Fruit fly (Drosophila melanogaster) whole organism, embryonic: ENCODE results near the gene CG15728.

Experiments used
- Bteb2 ChIP-seq: fragments of 200-800 bp; sonication (Bioruptor generic); optimal IDR thresholded peaks from 2 replicates; lab custom pipeline; 2016; ENCODE audit warnings: missing biosample characterization, missing genetic modification characterization
- CG10366 ChIP-seq: fragments of 200-800 bp; sonication (Bioruptor generic); IDR thresholded peaks from 2 replicates; pipeline ENCODE4 v1.3.6; 2022; ENCODE audit warnings: missing biosample characterization, missing genetic modification characterization
- CG10979 ChIP-seq: fragments of 200-800 bp; sonication (Bioruptor generic); optimal IDR thresholded peaks from 2 replicates; lab custom pipeline; 2018; ENCODE audit warnings: missing biosample characterization, mild to moderate bottlenecking, missing genetic modification characterization, moderate library complexity
- CG12104 ChIP-seq: fragments of 200-800 bp; sonication (Bioruptor generic); optimal IDR thresholded peaks from 3 replicates; lab custom pipeline; 2016; ENCODE audit warnings: missing biosample characterization, missing genetic modification characterization
- CG12219 ChIP-seq: fragments of 200-800 bp; sonication (Bioruptor generic); optimal IDR thresholded peaks from 3 replicates; lab custom pipeline; 2018; ENCODE audit warnings: missing biosample characterization, mild to moderate bottlenecking, missing genetic modification characterization
- CG12236 ChIP-seq: fragments of 200-800 bp; sonication (Bioruptor generic); optimal IDR thresholded peaks from 2 replicates; lab custom pipeline; 2016; ENCODE audit warnings: missing biosample characterization, missing genetic modification characterization
- CG12769 ChIP-seq: fragments of 200-800 bp; sonication (Bioruptor generic); optimal IDR thresholded peaks from 2 replicates; lab custom pipeline; 2019; ENCODE audit warnings: missing biosample characterization, mild to moderate bottlenecking, missing genetic modification characterization, moderate library complexity
- CG14710 ChIP-seq: fragments of 200-800 bp; sonication (Bioruptor generic); optimal IDR thresholded peaks from 3 replicates; lab custom pipeline; 2019; ENCODE audit warnings: missing biosample characterization, mild to moderate bottlenecking, missing genetic modification characterization, moderate library complexity
- CG16863 ChIP-seq: fragments of 200-800 bp; sonication (Bioruptor generic); optimal IDR thresholded peaks from 3 replicates; lab custom pipeline; 2016; ENCODE audit warnings: missing biosample characterization, missing genetic modification characterization
- CG17328 ChIP-seq: fragments of 200-800 bp; sonication (Bioruptor generic); IDR thresholded peaks from 2 replicates; pipeline ENCODE4 v1.3.6; 2022; ENCODE audit warnings: missing biosample characterization, missing genetic modification characterization
- CG17385 ChIP-seq: fragments of 200-800 bp; sonication (Bioruptor generic); optimal IDR thresholded peaks from 3 replicates; lab custom pipeline; 2018; ENCODE audit warnings: missing biosample characterization, mild to moderate bottlenecking, missing genetic modification characterization
- CG18262 ChIP-seq: fragments of 200-800 bp; optimal IDR thresholded peaks from 3 replicates; lab custom pipeline; 2019; ENCODE audit warnings: missing biosample characterization, mild to moderate bottlenecking, missing genetic modification characterization, moderate library complexity
- CG31441 ChIP-seq: fragments of 200-800 bp; sonication (Bioruptor generic); IDR thresholded peaks from 2 replicates; pipeline ENCODE4 v1.3.6; 2022; ENCODE audit warnings: missing biosample characterization, missing genetic modification characterization
- CG32532 ChIP-seq: fragments of 200-800 bp; sonication (Bioruptor generic); IDR thresholded peaks from 2 replicates; pipeline ENCODE4 v1.3.6; 2022; ENCODE audit warnings: missing biosample characterization, missing genetic modification characterization
- CG33213 ChIP-seq: fragments of 200-800 bp; sonication (Bioruptor generic); optimal IDR thresholded peaks from 3 replicates; lab custom pipeline; 2016; ENCODE audit warnings: missing biosample characterization, missing genetic modification characterization
- CG33557 ChIP-seq: fragments of 200-800 bp; sonication (Bioruptor generic); optimal IDR thresholded peaks from 2 replicates; lab custom pipeline; 2019; ENCODE audit warnings: missing biosample characterization, mild to moderate bottlenecking, missing genetic modification characterization, moderate library complexity
- CG3407 ChIP-seq: fragments of 200-800 bp; sonication (Bioruptor generic); optimal IDR thresholded peaks from 2 replicates; lab custom pipeline; 2018; ENCODE audit warnings: missing biosample characterization, mild to moderate bottlenecking, missing genetic modification characterization
- CG3995 ChIP-seq: fragments of 200-800 bp; sonication (Bioruptor generic); optimal IDR thresholded peaks from 3 replicates; lab custom pipeline; 2016; ENCODE audit warnings: missing biosample characterization, missing genetic modification characterization
- CG43689 ChIP-seq: fragments of 200-800 bp; sonication (Bioruptor generic); IDR thresholded peaks from 2 replicates; pipeline ENCODE4 v1.3.6; 2022; ENCODE audit warnings: missing biosample characterization, missing genetic modification characterization
- CG4617 ChIP-seq: fragments of 200-800 bp; sonication (Bioruptor generic); optimal IDR thresholded peaks from 3 replicates; lab custom pipeline; 2016; ENCODE audit warnings: missing biosample characterization, missing genetic modification characterization, borderline replicate concordance
- CG7271 ChIP-seq: fragments of 200-800 bp; sonication (Bioruptor generic); optimal IDR thresholded peaks from 2 replicates; lab custom pipeline; 2018; ENCODE audit warnings: missing biosample characterization, mild to moderate bottlenecking, missing genetic modification characterization, moderate library complexity
- CG9437 ChIP-seq: fragments of 200-800 bp; sonication (Bioruptor generic); optimal IDR thresholded peaks from 2 replicates; lab custom pipeline; 2018; ENCODE audit warnings: missing biosample characterization, mild to moderate bottlenecking, missing genetic modification characterization
- Elba2 ChIP-seq: fragments of 200-800 bp; sonication (Bioruptor generic); optimal IDR thresholded peaks from 3 replicates; lab custom pipeline; 2016; ENCODE audit warnings: missing biosample characterization, missing genetic modification characterization
- Gug ChIP-seq: fragments of 200-800 bp; sonication (Bioruptor generic); IDR thresholded peaks from 4 replicates; pipeline ENCODE4 v1.3.6; 2022; ENCODE audit warnings: missing biosample characterization, missing genetic modification characterization
- Hr39 ChIP-seq: fragments of >200 bp; optimal IDR thresholded peaks from 2 replicates; lab custom pipeline; 2017
- Nf-YA ChIP-seq: fragments of 200-800 bp; sonication (Bioruptor generic); IDR thresholded peaks from 2 replicates; pipeline ENCODE4 v1.3.6; 2022; ENCODE audit warnings: missing biosample characterization, missing genetic modification characterization
- Oaz ChIP-seq: fragments of 200-800 bp; sonication (Bioruptor generic); IDR thresholded peaks from 2 replicates; pipeline ENCODE4 v1.3.6; 2022; ENCODE audit warnings: missing biosample characterization, missing genetic modification characterization
- Sry-β ChIP-seq: fragments of 200-800 bp; sonication (Bioruptor generic); optimal IDR thresholded peaks from 2 replicates; lab custom pipeline; 2018; ENCODE audit warnings: missing biosample characterization, mild to moderate bottlenecking, missing genetic modification characterization, moderate library complexity
- Tbp ChIP-seq: fragments of >200 bp; optimal IDR thresholded peaks from 2 replicates; lab custom pipeline; 2018; ENCODE audit warnings: missing biosample characterization, missing genetic modification characterization
- aop ChIP-seq: fragments of 200-800 bp; sonication (Bioruptor generic); IDR thresholded peaks from 2 replicates; pipeline ENCODE4 v1.3.6; 2022; ENCODE audit warnings: missing biosample characterization, missing genetic modification characterization
- bigmax ChIP-seq: fragments of 200-800 bp; sonication (Bioruptor generic); optimal IDR thresholded peaks from 2 replicates; lab custom pipeline; 2018; ENCODE audit warnings: missing biosample characterization, mild to moderate bottlenecking, missing genetic modification characterization
- br ChIP-seq: fragments of >200 bp; optimal IDR thresholded peaks from 2 replicates; lab custom pipeline; 2017
- crc ChIP-seq: fragments of 200-800 bp; sonication (Bioruptor generic); optimal IDR thresholded peaks from 2 replicates; lab custom pipeline; 2016; ENCODE audit warnings: missing biosample characterization, missing genetic modification characterization
- crp ChIP-seq, 2 experiments: fragments of 200-800 bp; sonication (Bioruptor generic); optimal IDR thresholded peaks; 2 replicates in 1 of 2; 3 replicates in 1 of 2; lab custom pipeline; 2017; ENCODE audit warnings: missing biosample characterization in 2 of 2, missing genetic modification characterization in 2 of 2, mild to moderate bottlenecking in 1 of 2, moderate library complexity in 1 of 2
- da ChIP-seq: fragments of 200-800 bp; sonication (Bioruptor generic); optimal IDR thresholded peaks from 2 replicates; lab custom pipeline; 2016; ENCODE audit warnings: missing biosample characterization, missing genetic modification characterization
- dmrt11E ChIP-seq: fragments of 200-800 bp; sonication (Bioruptor generic); optimal IDR thresholded peaks from 3 replicates; lab custom pipeline; 2018; ENCODE audit warnings: missing biosample characterization, mild to moderate bottlenecking, missing genetic modification characterization, moderate library complexity
- eve ChIP-seq, 2 experiments: fragments of >200 bp; optimal IDR thresholded peaks; 2 replicates each; lab custom pipeline; 2017; ENCODE audit warnings: missing biosample characterization in 2 of 2, missing genetic modification characterization in 2 of 2
- gce ChIP-seq: fragments of 200-800 bp; sonication (Bioruptor generic); IDR thresholded peaks from 3 replicates; pipeline ENCODE4 v1.3.6; 2022; ENCODE audit warnings: missing biosample characterization, missing genetic modification characterization
- hkb ChIP-seq, 2 experiments: fragments of 200-800 bp in 1 of 2; fragments of >200 bp in 1 of 2; sonication (Bioruptor generic) in 1 of 2; IDR thresholded peaks in 1 of 2; optimal IDR thresholded peaks in 1 of 2; 2 replicates each; pipeline versions ENCODE4 v1.3.6 to Lab custom; 2017 to 2022; ENCODE audit warnings: missing biosample characterization in 1 of 2, missing genetic modification characterization in 1 of 2
- inv ChIP-seq: fragments of 200-800 bp; sonication (Bioruptor generic); IDR thresholded peaks from 2 replicates; pipeline ENCODE4 v1.3.6; 2022; ENCODE audit warnings: missing biosample characterization, missing genetic modification characterization; ENCODE audit not compliant: partially characterized antibody
- jigr1 ChIP-seq: fragments of 200-800 bp; sonication (Bioruptor generic); IDR thresholded peaks from 3 replicates; pipeline ENCODE4 v1.3.6; 2022; ENCODE audit warnings: missing biosample characterization, missing genetic modification characterization
- mld ChIP-seq: fragments of 200-800 bp; sonication (Bioruptor generic); IDR thresholded peaks from 3 replicates; pipeline ENCODE4 v1.3.6; 2022; ENCODE audit warnings: missing biosample characterization, missing genetic modification characterization; ENCODE audit not compliant: partially characterized antibody
- nmo ChIP-seq: fragments of 200-800 bp; sonication (Bioruptor generic); optimal IDR thresholded peaks from 2 replicates; lab custom pipeline; 2018; ENCODE audit warnings: missing biosample characterization, mild to moderate bottlenecking, missing genetic modification characterization, moderate library complexity
- run ChIP-seq: fragments of 200-800 bp; sonication (Bioruptor generic); optimal IDR thresholded peaks from 3 replicates; lab custom pipeline; 2018; ENCODE audit warnings: missing biosample characterization, mild to moderate bottlenecking, missing genetic modification characterization
- seq ChIP-seq: fragments of 200-800 bp; sonication (Bioruptor generic); IDR thresholded peaks from 2 replicates; pipeline ENCODE4 v1.3.6; 2022; ENCODE audit warnings: missing biosample characterization, missing genetic modification characterization
- shn ChIP-seq: fragments of 200-800 bp; sonication (Bioruptor generic); optimal IDR thresholded peaks from 3 replicates; lab custom pipeline; 2016; ENCODE audit warnings: missing biosample characterization, missing genetic modification characterization
- so ChIP-seq: fragments of 200-800 bp; sonication (Bioruptor generic); IDR thresholded peaks from 3 replicates; pipeline ENCODE4 v1.3.6; 2022; ENCODE audit warnings: missing biosample characterization, missing genetic modification characterization
- trem ChIP-seq: fragments of 200-800 bp; optimal IDR thresholded peaks from 3 replicates; lab custom pipeline; 2019; ENCODE audit warnings: missing biosample characterization, mild to moderate bottlenecking, missing genetic modification characterization, moderate library complexity
- vfl ChIP-seq: fragments of 200-800 bp; sonication (Bioruptor generic); optimal IDR thresholded peaks from 2 replicates; lab custom pipeline; 2016; ENCODE audit warnings: missing biosample characterization, missing genetic modification characterization

CG15728 gene

dm6 chrX:12625594-12626274 lies 1.6 kb downstream of the CG15728 start (continued):
- TF ChIP-seq Bteb2: no peak
- peak; percentile 82 for TF ChIP-seq bigmax (GFP tag; lab: Kevin White, UChicago)
- no peak for TF ChIP-seq CG12769 (tag; lab: Kevin White, UChicago)

DNA sequence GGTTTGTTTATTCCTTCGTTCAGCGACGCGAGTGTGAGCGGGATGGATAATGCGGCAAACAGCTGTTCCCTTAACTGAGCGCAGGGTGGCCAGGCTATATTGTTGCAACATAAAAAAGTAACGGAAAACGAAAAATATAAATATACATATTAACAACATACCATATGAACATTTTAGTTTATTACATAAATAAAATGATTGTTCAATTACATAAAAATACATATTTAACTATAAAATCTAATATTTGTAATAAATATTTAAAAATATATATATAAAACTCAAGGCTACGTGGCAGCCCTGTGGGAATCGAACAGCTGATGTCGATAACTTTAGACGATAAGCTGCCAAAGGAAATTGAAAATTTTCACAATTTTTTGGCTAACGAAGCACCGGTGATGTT lies 5.5 kb downstream of the CG15728 start, which contains the start of the genes Aven and CG2540:
TSS of gene Aven (minus strand) at position 77 of the 400 bp plus-strand sequence.
TSS of gene CG2540 (plus strand) at position 315 of the 400 bp plus-strand sequence.
- TF ChIP-seq Nf-YA (GFP tag; lab: Robert Waterston, UW) (no peak), seq (GFP tag; lab: Robert Waterston, UW) (peak; percentile 47), inv (no peak), CG10979 (peak; percentile 86), CG17328 (peak; percentile 47; the same call in 1 of the 2 replicates), vfl (GFP tag; lab: Kevin White, UChicago) (no peak), Hr39 (lab: Kevin White, UChicago) (no peak), CG12219 (GFP tag; lab: Kevin White, UChicago) (peak; percentile 44), CG33213 (GFP tag; lab: Kevin White, UChicago) (no peak), CG12236 (no peak), shn (GFP tag; lab: Kevin White, UChicago) (no peak), da (GFP tag; lab: Kevin White, UChicago) (no peak), run (tag; lab: Kevin White, UChicago) (peak; percentile 60), Oaz (GFP tag; lab: Robert Waterston, UW) (no peak), Sry-β (peak; percentile 44), CG4617 (GFP tag; lab: Kevin White, UChicago) (peak; percentile 55), nmo (GFP tag; lab: Kevin White, UChicago) (peak; percentile 89), CG43689 (no peak), CG9437 (peak; percentile 70), trem (tag; lab: Kevin White, UChicago) (peak; percentile 91), CG18262 (peak; percentile 88), so (GFP tag; lab: Robert Waterston, UW) (peak; percentile 42; the same call in 1 of the 3 replicates), dmrt11E (tag; lab: Kevin White, UChicago) (peak; percentile 85), CG12104 (GFP tag; lab: Kevin White, UChicago) (peak; percentile 80), Tbp (GFP tag; lab: Kevin White, UChicago) (no peak), CG17385 (GFP tag; lab: Kevin White, UChicago) (peak; percentile 84), CG3995 (GFP tag; lab: Kevin White, UChicago) (no peak), gce (GFP tag; lab: Robert Waterston, UW) (no peak), CG32532 (GFP tag; lab: Robert Waterston, UW) (peak; percentile 80), crc (no peak), hkb (optimal IDR thresholded peaks at IDR 0.05; lab: Kevin White, UChicago) (no peak), hkb (GFP tag; IDR thresholded peaks at IDR 0.05; lab: Robert Waterston, UW) (peak; percentile 77), CG14710 (tag; lab: Kevin White, UChicago) (peak; percentile 90), CG33557 (GFP tag; lab: Kevin White, UChicago) (peak; percentile 87), Elba2 (no peak), mld (no peak), br (lab: Kevin White, UChicago) (no peak), CG10366 (GFP tag; lab: Robert Waterston, UW) (peak; percentile 49), CG31441 (GFP tag; lab: Robert Waterston, UW) (peak; percentile 92), CG16863 (GFP tag; lab: Kevin White, UChicago) (no peak), crp (GFP tag; optimal IDR thresholded peaks at IDR 0.05; lab: Kevin White, UChicago) (peak; percentile 70 to 93), aop (no peak), Gug (0 out of 4 replicates have a peak, but pooled peaks have one; percentile 8), CG7271 (tag; lab: Kevin White, UChicago) (peak; percentile 68), eve (GFP tag; optimal IDR thresholded peaks at IDR 0.05; lab: Kevin White, UChicago) (no peak), jigr1 (GFP tag; lab: Robert Waterston, UW) (no peak), CG3407 (GFP tag; lab: Kevin White, UChicago) (peak; percentile 70)
